Worm (Caenorhabditis elegans) whole organism, L3 larva: ENCODE data around the gene F46B6.4.

ENCODE experiments used
- aly-2 ChIP-seq: fragments of 150-350 bp; optimal IDR thresholded peaks from 2 replicates; lab custom pipeline; 2014; ENCODE audit warnings: missing biosample characterization, missing genetic modification characterization
- ama-1 ChIP-seq: fragments of 150-350 bp; optimal IDR thresholded peaks from 2 replicates; lab custom pipeline; 2018
- elt-2 ChIP-seq: sonication (generic microtip); optimal IDR thresholded peaks from 2 replicates; lab custom pipeline; 2016; ENCODE audit warnings: missing genetic modification reagents, mild to moderate bottlenecking, missing genetic modification characterization, missing compliant biosample characterization
- fos-1 ChIP-seq: fragments of 150-350 bp; optimal IDR thresholded peaks from 2 replicates; lab custom pipeline; 2014; ENCODE audit warnings: missing biosample characterization, missing genetic modification characterization
- jun-1 ChIP-seq: fragments of 150-350 bp; optimal IDR thresholded peaks from 2 replicates; lab custom pipeline; 2014; ENCODE audit warnings: missing biosample characterization, missing genetic modification reagents, missing genetic modification characterization
- lin-15B ChIP-seq: fragments of 150-350 bp; optimal IDR thresholded peaks from 2 replicates; lab custom pipeline; 2014; ENCODE audit warnings: missing biosample characterization, missing genetic modification characterization
- nhr-12 ChIP-seq: fragments of 150-350 bp; optimal IDR thresholded peaks from 2 replicates; lab custom pipeline; 2014; ENCODE audit warnings: missing biosample characterization, missing genetic modification characterization
- nhr-28 ChIP-seq: fragments of 150-350 bp; optimal IDR thresholded peaks from 2 replicates; lab custom pipeline; 2014; ENCODE audit warnings: missing biosample characterization, missing genetic modification characterization
- nhr-76 ChIP-seq: fragments of 150-350 bp; sonication (generic microtip); optimal IDR thresholded peaks from 5 replicates; lab custom pipeline; 2014; ENCODE audit warnings: missing biosample characterization, missing genetic modification characterization
- snpc-4 ChIP-seq: fragments of 150-350 bp; optimal IDR thresholded peaks from 2 replicates; lab custom pipeline; 2014; ENCODE audit warnings: missing biosample characterization, missing genetic modification characterization
- unc-62 ChIP-seq: fragments of 150-350 bp; sonication (generic microtip); optimal IDR thresholded peaks from 4 replicates; lab custom pipeline; 2014; ENCODE audit warnings: missing biosample characterization, missing genetic modification reagents, missing genetic modification characterization
- zag-1 ChIP-seq: fragments of 150-350 bp; optimal IDR thresholded peaks from 2 replicates; lab custom pipeline; 2014; ENCODE audit warnings: missing biosample characterization, missing genetic modification characterization

- TF ChIP-seq nhr-28 (tag; lab: Kevin White, UChicago) (no peak), lin-15B (tag; lab: Kevin White, UChicago) (no peak), fos-1 (tag; lab: Kevin White, UChicago) (no peak), aly-2 (tag; lab: Kevin White, UChicago) (no peak), zag-1 (tag; lab: Kevin White, UChicago) (no peak), nhr-76 (no peak), elt-2 (tag; lab: Kevin White, UChicago) (no peak), nhr-12 (tag; lab: Kevin White, UChicago) (no peak), snpc-4 (tag; lab: Kevin White, UChicago) (peak; percentile 3), jun-1 (tag; lab: Kevin White, UChicago) (no peak), ama-1 (lab: Kevin White, UChicago) (peak; percentile 78), unc-62 (GFP tag; lab: Kevin White, UChicago) (peak; percentile 8)
These were observed 47.5 kb downstream of the F46B6.4 start for ce11 chrV:9731852-9732251.
